Worm (Caenorhabditis elegans): Measurements from ENCODE around the gene W03C9.6.

ce11 chrII:11960596-11961217 lies 6.4 kb downstream of the W03C9.6 start:
- TF ChIP-seq ets-4 (tag; optimal IDR thresholded peaks at IDR 0.05): peak; percentile 93
- TF ChIP-seq fkh-10 (GFP tag; optimal IDR thresholded peaks at IDR 0.05): peak; percentile 89
- peak; percentile 99 for TF ChIP-seq tbx-2 (tag; optimal IDR thresholded peaks at IDR 0.05)
- peak; percentile 87 for TF ChIP-seq hlh-30 (tag; optimal IDR thresholded peaks at IDR 0.05; ENCODE audit: insufficient read depth)
- peak; percentile 99 for TF ChIP-seq ttx-3 (tag; optimal IDR thresholded peaks at IDR 0.05)
- peak; percentile 98 for TF ChIP-seq fax-1 (tag; optimal IDR thresholded peaks at IDR 0.05)
- peak; percentile 91 for TF ChIP-seq mec-3 (tag; optimal IDR thresholded peaks at IDR 0.05; ENCODE audit: borderline replicate concordance)
